Worm (Caenorhabditis elegans) whole organism, late embryonic: Measurements from ENCODE around the gene kat-1.

Experiments
- C38D4.7 ChIP-seq: fragments of 200-800 bp; sonication (Bioruptor generic); optimal IDR thresholded peaks from 2 replicates; lab custom pipeline; 2018; ENCODE audit warnings: mild to moderate bottlenecking, missing genetic modification characterization, moderate library complexity, missing compliant biosample characterization
- F13H6.1 ChIP-seq: sonication (generic microtip); optimal IDR thresholded peaks from 2 replicates; lab custom pipeline; 2016; ENCODE audit warnings: missing genetic modification characterization, missing compliant biosample characterization
- K02D7.2 ChIP-seq: sonication (generic microtip); optimal IDR thresholded peaks from 2 replicates; lab custom pipeline; 2017; ENCODE audit warnings: mild to moderate bottlenecking, missing genetic modification characterization, missing compliant biosample characterization
- T23F11.4 ChIP-seq: fragments of 200-800 bp; sonication (Bioruptor generic); optimal IDR thresholded peaks from 2 replicates; lab custom pipeline; 2018; ENCODE audit warnings: mild to moderate bottlenecking, missing genetic modification characterization, missing compliant biosample characterization
- ahr-1 ChIP-seq: sonication (generic microtip); optimal IDR thresholded peaks from 2 replicates; lab custom pipeline; 2016; ENCODE audit warnings: missing genetic modification characterization, missing compliant biosample characterization
- ama-1 ChIP-seq: fragments of 150-350 bp; optimal IDR thresholded peaks from 2 replicates; lab custom pipeline; 2014
- ceh-14 ChIP-seq: sonication (generic microtip); optimal IDR thresholded peaks from 2 replicates; lab custom pipeline; 2016; ENCODE audit warnings: missing genotype, missing genetic modification characterization, missing compliant biosample characterization
- ceh-22 ChIP-seq: sonication (generic microtip); optimal IDR thresholded peaks from 2 replicates; lab custom pipeline; 2017; ENCODE audit warnings: missing biosample characterization, missing genetic modification characterization
- ceh-30 ChIP-seq: fragments of 150-350 bp; optimal IDR thresholded peaks from 2 replicates; lab custom pipeline; 2014; ENCODE audit warnings: missing biosample characterization, missing genetic modification characterization
- ceh-31 ChIP-seq: sonication (generic microtip); optimal IDR thresholded peaks from 2 replicates; lab custom pipeline; 2016; ENCODE audit warnings: missing genetic modification characterization, missing compliant biosample characterization
- ceh-48 ChIP-seq: sonication (generic microtip); optimal IDR thresholded peaks from 2 replicates; lab custom pipeline; 2016; ENCODE audit warnings: missing genetic modification characterization, inconsistent platforms, missing compliant biosample characterization
- ceh-6 ChIP-seq: fragments of 200-800 bp; sonication (Bioruptor generic); optimal IDR thresholded peaks from 2 replicates; lab custom pipeline; 2018; ENCODE audit warnings: mild to moderate bottlenecking, missing genetic modification characterization, missing compliant biosample characterization
- ceh-9 ChIP-seq: sonication (generic microtip); optimal IDR thresholded peaks from 2 replicates; lab custom pipeline; 2016; ENCODE audit warnings: mild to moderate bottlenecking, missing genetic modification characterization, inconsistent platforms, missing compliant biosample characterization
- elt-2 ChIP-seq: sonication (generic microtip); optimal IDR thresholded peaks from 2 replicates; lab custom pipeline; 2016; ENCODE audit warnings: missing genetic modification reagents, missing genetic modification characterization, missing compliant biosample characterization
- eyg-1 ChIP-seq: sonication (generic microtip); optimal IDR thresholded peaks from 2 replicates; lab custom pipeline; 2016; ENCODE audit warnings: missing genotype, missing genetic modification characterization, missing compliant biosample characterization
- fkh-10 ChIP-seq: fragments of 150-350 bp; optimal IDR thresholded peaks from 2 replicates; lab custom pipeline; 2014; ENCODE audit warnings: missing biosample characterization, missing genetic modification reagents, missing genetic modification characterization
- fkh-6 ChIP-seq: sonication (generic microtip); optimal IDR thresholded peaks from 2 replicates; lab custom pipeline; 2016; ENCODE audit warnings: missing genetic modification characterization, missing compliant biosample characterization
- hlh-13 ChIP-seq: fragments of 200-800 bp; sonication (Bioruptor generic); optimal IDR thresholded peaks from 2 replicates; lab custom pipeline; 2018; ENCODE audit warnings: mild to moderate bottlenecking, missing genetic modification characterization, missing compliant biosample characterization
- hlh-30 ChIP-seq: sonication (generic microtip); optimal IDR thresholded peaks from 2 replicates; lab custom pipeline; 2017; ENCODE audit warnings: antibody characterized with exemption, missing genetic modification characterization, missing compliant biosample characterization; ENCODE audit not compliant: insufficient read depth
- hlh-6 ChIP-seq: sonication (generic microtip); optimal IDR thresholded peaks from 2 replicates; lab custom pipeline; 2016; ENCODE audit warnings: missing genotype, missing genetic modification characterization, missing compliant biosample characterization
- lin-11 ChIP-seq: fragments of 200-800 bp; sonication (Bioruptor generic); optimal IDR thresholded peaks from 2 replicates; lab custom pipeline; 2018; ENCODE audit warnings: mild to moderate bottlenecking, missing genetic modification characterization, missing compliant biosample characterization
- nfya-1 ChIP-seq: sonication (generic microtip); optimal IDR thresholded peaks from 2 replicates; lab custom pipeline; 2017; ENCODE audit warnings: missing genetic modification characterization, mild to moderate bottlenecking, missing compliant biosample characterization, antibody characterized with exemption, moderate library complexity
- nhr-232 ChIP-seq: sonication (generic microtip); optimal IDR thresholded peaks from 2 replicates; lab custom pipeline; 2016; ENCODE audit warnings: missing genetic modification characterization, missing compliant biosample characterization
- pha-4 ChIP-seq: fragments of 150-350 bp; optimal IDR thresholded peaks from 2 replicates; lab custom pipeline; 2018; ENCODE audit warnings: missing biosample characterization, missing genetic modification reagents, missing genetic modification characterization
- pros-1 ChIP-seq: fragments of 150-350 bp; optimal IDR thresholded peaks from 2 replicates; lab custom pipeline; 2014; ENCODE audit warnings: missing biosample characterization, missing genetic modification reagents, missing genetic modification characterization
- ref-2 ChIP-seq: sonication (generic microtip); optimal IDR thresholded peaks from 2 replicates; lab custom pipeline; 2016; ENCODE audit warnings: missing genetic modification characterization, missing compliant biosample characterization
- rnt-1 ChIP-seq: sonication (generic microtip); optimal IDR thresholded peaks from 2 replicates; lab custom pipeline; 2016; ENCODE audit warnings: missing genetic modification characterization, missing compliant biosample characterization
- sdc-2 ChIP-seq: sonication (generic microtip); optimal IDR thresholded peaks from 2 replicates; lab custom pipeline; 2016; ENCODE audit warnings: missing genotype, missing genetic modification characterization, missing compliant biosample characterization
- sox-2 ChIP-seq: fragments of 200-800 bp; sonication (Bioruptor generic); IDR thresholded peaks from 2 replicates; pipeline ENCODE4 v1.3.6; 2022; ENCODE audit warnings: missing genetic modification reagents, missing genetic modification characterization, missing compliant biosample characterization
- sox-4 ChIP-seq: sonication (generic microtip); optimal IDR thresholded peaks from 2 replicates; lab custom pipeline; 2017; ENCODE audit warnings: mild to moderate bottlenecking, missing genetic modification characterization, inconsistent platforms, missing compliant biosample characterization
- tbx-2 ChIP-seq: sonication (generic microtip); optimal IDR thresholded peaks from 2 replicates; lab custom pipeline; 2016; ENCODE audit warnings: missing genetic modification characterization, missing compliant biosample characterization
- unc-3 ChIP-seq, 2 experiments: fragments of 200-800 bp in 1 of 2; sonication (Bioruptor generic) in 1 of 2; sonication (generic microtip) in 1 of 2; conservative IDR thresholded peaks in 1 of 2; optimal IDR thresholded peaks in 1 of 2; 2 replicates each; pipeline versions ENCODE4 v1.3.6 to Lab custom; 2016 to 2022; ENCODE audit warnings: missing compliant biosample characterization in 2 of 2, missing genetic modification characterization in 2 of 2, missing genetic modification reagents in 1 of 2
- unc-42 ChIP-seq: sonication (generic microtip); optimal IDR thresholded peaks from 2 replicates; lab custom pipeline; 2016; ENCODE audit warnings: missing genotype, missing genetic modification characterization, missing compliant biosample characterization
- unc-86 ChIP-seq: sonication (generic microtip); optimal IDR thresholded peaks from 2 replicates; lab custom pipeline; 2016; ENCODE audit warnings: missing genetic modification characterization, missing compliant biosample characterization

Gene kat-1

ce11 chrII:7031137-7031697 is 42.4 kb upstream of the kat-1 start:
- TF ChIP-seq rnt-1 (tag; lab: Kevin White, UChicago) (no peak), ama-1 (no peak), nfya-1 (tag; lab: Kevin White, UChicago) (peak; percentile 12), ceh-14 (tag; lab: Kevin White, UChicago) (peak; percentile 11), lin-11 (tag; lab: Kevin White, UChicago) (no peak), ceh-6 (GFP tag; lab: Kevin White, UChicago) (no peak), K02D7.2 (no peak), unc-86 (tag; lab: Kevin White, UChicago) (no peak), elt-2 (tag; lab: Kevin White, UChicago) (peak; percentile 2), ceh-9 (no peak)

DNA sequence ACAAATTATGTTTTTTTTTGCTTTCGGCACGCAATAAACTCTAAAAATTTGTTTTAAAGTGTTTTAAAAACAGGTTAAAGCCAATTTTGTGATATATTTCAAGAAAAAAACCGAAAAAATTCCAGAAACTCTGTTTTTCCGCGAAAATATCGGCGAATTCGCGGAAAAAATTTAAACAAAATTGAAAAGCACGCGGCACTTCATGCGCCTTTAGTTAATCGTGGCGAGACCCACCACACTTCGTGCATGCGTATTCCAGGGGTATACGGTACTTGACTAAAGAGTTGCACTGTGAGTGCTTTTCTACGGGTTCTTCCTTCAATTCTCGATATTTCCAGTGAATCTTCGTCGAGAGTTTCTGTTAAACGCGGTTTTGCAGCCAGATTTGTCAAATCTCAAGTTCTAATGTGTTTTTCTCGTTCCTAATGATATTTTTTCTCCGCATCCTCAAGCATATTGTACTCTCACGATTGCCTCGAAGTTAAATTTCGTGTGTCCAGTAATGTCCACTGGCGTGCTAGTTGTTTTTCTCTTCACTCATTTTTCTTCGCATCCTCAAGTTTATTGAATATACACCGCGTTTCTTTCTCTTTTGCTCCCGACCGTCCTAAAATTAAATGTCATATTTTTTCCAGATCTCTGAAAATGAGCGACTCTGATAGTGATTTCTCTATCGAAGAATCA is 35.8 kb upstream of the kat-1 start, which contains the start of gene cin-4:
TSS of gene cin-4 (plus strand) at position 634 of the 684 bp plus-strand sequence.
- TF ChIP-seq pha-4 (tag; lab: Kevin White, UChicago), result no peak
- TF ChIP-seq fkh-10 (GFP tag; lab: Kevin White, UChicago), result no peak
- TF ChIP-seq, all 69 proteins: peak for 0

DNA sequence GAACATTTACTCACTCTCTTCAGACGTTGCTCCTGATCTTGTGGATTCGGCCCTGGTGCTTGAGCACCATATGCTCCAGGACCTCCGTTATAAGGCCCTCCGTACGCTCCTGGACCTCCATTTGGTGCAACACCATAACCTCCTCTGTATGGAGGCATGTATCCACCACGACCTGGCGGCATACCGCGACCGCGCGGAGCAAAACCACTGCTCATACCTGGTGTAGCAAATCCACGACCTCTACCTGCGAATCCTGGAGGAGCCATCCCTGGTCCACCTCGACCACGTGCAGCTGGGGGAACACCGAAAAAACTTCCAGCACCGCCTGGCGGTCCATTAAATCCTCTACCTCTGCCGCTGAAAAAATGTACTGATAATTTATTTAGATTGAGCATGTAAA is 24.1 kb upstream of the kat-1 start:
- TF ChIP-seq sox-4 (tag; lab: Kevin White, UChicago) (no peak), eyg-1 (tag; lab: Kevin White, UChicago) (no peak), unc-3 (GFP tag; conservative IDR thresholded peaks at IDR 0.05; lab: Robert Waterston, UW) (no peak), unc-3 (tag; optimal IDR thresholded peaks at IDR 0.05; lab: Kevin White, UChicago) (no peak), ceh-22 (no peak)

DNA sequence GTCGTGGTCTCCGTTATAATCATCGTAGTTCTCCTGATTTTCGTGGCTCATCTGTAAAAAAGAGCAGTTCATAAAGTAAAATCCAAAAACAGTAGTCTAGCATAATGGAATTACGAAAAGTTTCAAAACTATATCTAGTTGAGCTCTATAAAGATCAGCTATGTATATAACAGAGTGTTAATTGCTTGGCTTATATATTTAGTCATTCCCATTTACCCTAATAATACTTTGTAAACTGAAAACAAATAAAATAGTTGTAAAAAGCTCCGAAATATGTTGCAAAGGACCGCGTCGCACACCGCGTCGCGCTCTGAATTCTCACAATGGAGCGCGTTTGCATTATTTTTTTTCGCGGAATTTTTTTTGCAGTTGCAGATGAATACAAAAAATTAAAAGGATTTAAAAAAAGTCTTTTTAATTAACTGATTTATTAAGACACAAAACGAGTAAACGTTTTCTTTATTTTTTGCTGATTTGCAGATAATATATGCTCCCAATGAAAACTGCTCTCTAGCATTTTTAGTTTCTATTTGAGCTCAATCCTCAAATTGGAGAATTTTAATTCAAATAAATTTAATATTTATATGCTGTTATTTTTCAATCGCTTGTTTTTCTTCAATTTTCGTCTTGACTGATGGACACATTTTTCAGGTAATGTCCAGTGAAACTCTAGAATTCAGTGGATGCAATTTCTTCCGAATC is 23.4 kb upstream of the kat-1 start, which contains the start of the genes tcer-1 and ZK1127.5:
TSS of gene tcer-1 (minus strand) at position 51 of the 702 bp plus-strand sequence.
TSS of gene ZK1127.5 (plus strand) at position 652 of the 702 bp plus-strand sequence.
- peak; percentile 15 for TF ChIP-seq unc-42 (tag; lab: Kevin White, UChicago)
- TF ChIP-seq ceh-31, result peak; percentile 40
- peak; percentile 46 for TF ChIP-seq nfya-1 (tag; lab: Kevin White, UChicago)
- TF ChIP-seq fkh-6 (tag; lab: Kevin White, UChicago), result no peak
- TF ChIP-seq ceh-30, result peak; percentile 18
- peak; percentile 22 for TF ChIP-seq tbx-2

- TF ChIP-seq ref-2 (tag; lab: Kevin White, UChicago) (no peak), hlh-6 (tag; lab: Kevin White, UChicago) (no peak), F13H6.1 (no peak), ceh-48 (tag; lab: Kevin White, UChicago) (no peak), ahr-1 (tag; lab: Kevin White, UChicago) (no peak), sox-4 (tag; lab: Kevin White, UChicago) (no peak), hlh-13 (GFP tag; lab: Kevin White, UChicago) (no peak), sdc-2 (tag; lab: Kevin White, UChicago) (no peak), hlh-30 (tag; lab: Kevin White, UChicago) (no peak), C38D4.7 (no peak), nhr-232 (tag; lab: Kevin White, UChicago) (no peak), tbx-2 (no peak), sox-2 (GFP tag; lab: Robert Waterston, UW) (no peak), T23F11.4 (no peak), unc-3 (GFP tag; conservative IDR thresholded peaks at IDR 0.05; lab: Robert Waterston, UW) (no peak), unc-3 (tag; optimal IDR thresholded peaks at IDR 0.05; lab: Kevin White, UChicago) (no peak), pros-1 (tag; lab: Kevin White, UChicago) (no peak), ceh-30 (no peak)
Measured at ce11 chrII:7051778-7052177, 21.8 kb upstream of the kat-1 start, which contains the start of gene ZK1127.12. ZK1127.12 (plus strand) TSS chrII:7052078.
